Fruit fly (Drosophila melanogaster) whole organism, embryonic: ENCODE results near the gene Prx2.

Source experiments
- B-H1 ChIP-seq: fragments of 200-800 bp; sonication (Bioruptor generic); IDR thresholded peaks from 3 replicates; pipeline ENCODE4 v1.3.6; 2022; ENCODE audit warnings: missing biosample characterization, missing genetic modification characterization
- Bgb ChIP-seq: fragments of 200-800 bp; sonication (Bioruptor generic); IDR thresholded peaks from 2 replicates; pipeline ENCODE4 v1.3.6; 2022; ENCODE audit warnings: missing biosample characterization, missing genetic modification characterization; ENCODE audit not compliant: partially characterized antibody
- CG1024 ChIP-seq: fragments of 200-800 bp; sonication (Bioruptor generic); IDR thresholded peaks from 2 replicates; pipeline ENCODE4 v1.3.6; 2022; ENCODE audit warnings: missing biosample characterization, missing genetic modification characterization
- CG10267 ChIP-seq: fragments of 200-800 bp; sonication (Bioruptor generic); optimal IDR thresholded peaks from 2 replicates; lab custom pipeline; 2018; ENCODE audit warnings: missing biosample characterization, mild to moderate bottlenecking, missing genetic modification characterization, moderate library complexity
- CG11085 ChIP-seq: fragments of 200-800 bp; sonication (Bioruptor generic); IDR thresholded peaks from 2 replicates; pipeline ENCODE4 v1.3.6; 2022; ENCODE audit warnings: missing biosample characterization, missing genetic modification characterization
- CG11247 ChIP-seq: fragments of 200-800 bp; sonication (Bioruptor generic); IDR thresholded peaks from 2 replicates; pipeline ENCODE4 v1.3.6; 2022; ENCODE audit warnings: missing biosample characterization, missing genetic modification characterization
- CG11456 ChIP-seq: fragments of 200-800 bp; sonication (Bioruptor generic); IDR thresholded peaks from 3 replicates; pipeline ENCODE4 v1.3.6; 2022; ENCODE audit warnings: missing biosample characterization, missing genetic modification characterization
- CG12391 ChIP-seq: fragments of 200-800 bp; sonication (Bioruptor generic); optimal IDR thresholded peaks from 3 replicates; lab custom pipeline; 2018; ENCODE audit warnings: missing biosample characterization, mild to moderate bottlenecking, missing genetic modification characterization, moderate library complexity
- CG13624 ChIP-seq: fragments of 200-800 bp; sonication (Bioruptor generic); optimal IDR thresholded peaks from 2 replicates; lab custom pipeline; 2016; ENCODE audit warnings: missing biosample characterization, missing genetic modification characterization
- CG14860 ChIP-seq: fragments of 200-800 bp; sonication (Bioruptor generic); IDR thresholded peaks from 3 replicates; pipeline ENCODE4 v1.3.6; 2022; ENCODE audit warnings: missing biosample characterization, missing genetic modification characterization; ENCODE audit not compliant: partially characterized antibody
- CG16815 ChIP-seq: fragments of 200-800 bp; sonication (Bioruptor generic); optimal IDR thresholded peaks from 3 replicates; lab custom pipeline; 2017; ENCODE audit warnings: missing biosample characterization, mild to moderate bottlenecking, missing genetic modification characterization
- CG18599 ChIP-seq: fragments of 200-800 bp; sonication (Bioruptor generic); optimal IDR thresholded peaks from 3 replicates; lab custom pipeline; 2017; ENCODE audit warnings: missing biosample characterization, missing genetic modification characterization, mild to moderate bottlenecking, moderate library complexity, missing genetic modification reagents
- CG2120 ChIP-seq: fragments of 200-800 bp; sonication (Bioruptor generic); optimal IDR thresholded peaks from 3 replicates; lab custom pipeline; 2016; ENCODE audit warnings: missing biosample characterization, missing genetic modification characterization
- CG2678 ChIP-seq: fragments of 200-800 bp; sonication (Bioruptor generic); optimal IDR thresholded peaks from 3 replicates; lab custom pipeline; 2019; ENCODE audit warnings: missing biosample characterization, mild to moderate bottlenecking, missing genetic modification characterization, moderate library complexity
- CG3281 ChIP-seq: fragments of 200-800 bp; sonication (Bioruptor generic); optimal IDR thresholded peaks from 3 replicates; lab custom pipeline; 2017; ENCODE audit warnings: missing biosample characterization, mild to moderate bottlenecking, missing genetic modification characterization
- CG3995 ChIP-seq: fragments of 200-800 bp; sonication (Bioruptor generic); optimal IDR thresholded peaks from 3 replicates; lab custom pipeline; 2016; ENCODE audit warnings: missing biosample characterization, missing genetic modification characterization
- CG4707 ChIP-seq: fragments of 200-800 bp; sonication (Bioruptor generic); optimal IDR thresholded peaks from 2 replicates; lab custom pipeline; 2018; ENCODE audit warnings: missing biosample characterization, mild to moderate bottlenecking, missing genetic modification characterization, moderate library complexity
- CG7839 ChIP-seq: fragments of 200-800 bp; sonication (Bioruptor generic); optimal IDR thresholded peaks from 3 replicates; lab custom pipeline; 2018; ENCODE audit warnings: missing biosample characterization, mild to moderate bottlenecking, missing genetic modification characterization, moderate library complexity
- CG7963 ChIP-seq: fragments of 200-800 bp; sonication (Bioruptor generic); IDR thresholded peaks from 3 replicates; pipeline ENCODE4 v1.3.6; 2022; ENCODE audit warnings: missing biosample characterization, missing genetic modification characterization; ENCODE audit not compliant: partially characterized antibody
- CG8359 ChIP-seq: fragments of 200-800 bp; sonication (Bioruptor generic); optimal IDR thresholded peaks from 2 replicates; lab custom pipeline; 2017; ENCODE audit warnings: missing biosample characterization, mild to moderate bottlenecking, missing genetic modification characterization, borderline replicate concordance
- CG9437 ChIP-seq: fragments of 200-800 bp; sonication (Bioruptor generic); optimal IDR thresholded peaks from 2 replicates; lab custom pipeline; 2018; ENCODE audit warnings: missing biosample characterization, mild to moderate bottlenecking, missing genetic modification characterization
- Doc2 ChIP-seq: fragments of 200-800 bp; sonication (Bioruptor generic); IDR thresholded peaks from 2 replicates; pipeline ENCODE4 v1.3.6; 2022; ENCODE audit warnings: missing biosample characterization, missing genetic modification characterization
- Dref ChIP-seq: fragments of 200-800 bp; sonication (Bioruptor generic); IDR thresholded peaks from 2 replicates; pipeline ENCODE4 v1.3.6; 2022; ENCODE audit warnings: missing biosample characterization, missing genetic modification characterization
- Drgx ChIP-seq: fragments of 200-800 bp; sonication (Bioruptor generic); IDR thresholded peaks from 2 replicates; pipeline ENCODE4 v1.3.6; 2022; ENCODE audit warnings: missing biosample characterization, missing genetic modification characterization
- Ets97D ChIP-seq: fragments of 200-800 bp; sonication (Bioruptor generic); optimal IDR thresholded peaks from 3 replicates; lab custom pipeline; 2016; ENCODE audit warnings: missing biosample characterization, missing genetic modification characterization
- HLH4C ChIP-seq: fragments of 200-800 bp; sonication (Bioruptor generic); IDR thresholded peaks from 3 replicates; pipeline ENCODE4 v1.3.6; 2022; ENCODE audit warnings: missing biosample characterization, missing genetic modification characterization; ENCODE audit not compliant: partially characterized antibody
- Myb ChIP-seq: fragments of 200-800 bp; sonication (Bioruptor generic); optimal IDR thresholded peaks from 2 replicates; lab custom pipeline; 2016; ENCODE audit warnings: missing biosample characterization, missing genetic modification characterization
- NfI ChIP-seq: fragments of 200-800 bp; sonication (Bioruptor generic); optimal IDR thresholded peaks from 3 replicates; lab custom pipeline; 2018; ENCODE audit warnings: missing biosample characterization, mild to moderate bottlenecking, missing genetic modification characterization, moderate library complexity
- Opbp ChIP-seq: fragments of 200-800 bp; sonication (Bioruptor generic); IDR thresholded peaks from 3 replicates; pipeline ENCODE4 v1.3.6; 2022; ENCODE audit warnings: missing biosample characterization, missing genetic modification characterization; ENCODE audit not compliant: partially characterized antibody
- PHDP ChIP-seq: fragments of 200-800 bp; sonication (Bioruptor generic); optimal IDR thresholded peaks from 3 replicates; lab custom pipeline; 2018; ENCODE audit warnings: missing biosample characterization, mild to moderate bottlenecking, missing genetic modification characterization, moderate library complexity
- Rx ChIP-seq: fragments of 200-800 bp; sonication (Bioruptor generic); IDR thresholded peaks from 2 replicates; pipeline ENCODE4 v1.3.6; 2022; ENCODE audit warnings: missing biosample characterization, missing genetic modification characterization
- Scr ChIP-seq: fragments of 200-800 bp; sonication (Bioruptor generic); IDR thresholded peaks from 2 replicates; pipeline ENCODE4 v1.3.6; 2022; ENCODE audit warnings: missing biosample characterization, missing genetic modification characterization; ENCODE audit not compliant: partially characterized antibody
- Sry-δ ChIP-seq: fragments of 200-800 bp; sonication (Bioruptor generic); optimal IDR thresholded peaks from 2 replicates; lab custom pipeline; 2016; ENCODE audit warnings: missing biosample characterization, missing genetic modification characterization
- Xrp1 ChIP-seq: fragments of 200-800 bp; sonication (Bioruptor generic); IDR thresholded peaks from 2 replicates; pipeline ENCODE4 v1.3.6; 2022; ENCODE audit warnings: missing biosample characterization, missing genetic modification characterization
- bcd ChIP-seq: fragments of 200-800 bp; sonication (Bioruptor generic); optimal IDR thresholded peaks from 2 replicates; lab custom pipeline; 2017; ENCODE audit warnings: missing biosample characterization, mild to moderate bottlenecking, missing genetic modification characterization
- ci ChIP-seq: fragments of 200-800 bp; sonication (Bioruptor generic); IDR thresholded peaks from 3 replicates; pipeline ENCODE4 v1.3.6; 2022; ENCODE audit warnings: missing biosample characterization, missing genetic modification characterization
- dmrt11E ChIP-seq: fragments of 200-800 bp; sonication (Bioruptor generic); optimal IDR thresholded peaks from 3 replicates; lab custom pipeline; 2018; ENCODE audit warnings: missing biosample characterization, mild to moderate bottlenecking, missing genetic modification characterization, moderate library complexity
- emc ChIP-seq: fragments of 200-800 bp; sonication (Bioruptor generic); optimal IDR thresholded peaks from 2 replicates; lab custom pipeline; 2016; ENCODE audit warnings: missing biosample characterization, missing genetic modification characterization
- exex ChIP-seq: fragments of 200-800 bp; sonication (Bioruptor generic); optimal IDR thresholded peaks from 4 replicates; lab custom pipeline; 2018; ENCODE audit warnings: missing biosample characterization, mild to moderate bottlenecking, missing genetic modification characterization, moderate library complexity
- eyg ChIP-seq: fragments of 200-800 bp; sonication (Bioruptor generic); optimal IDR thresholded peaks from 3 replicates; lab custom pipeline; 2016; ENCODE audit warnings: missing biosample characterization, missing genetic modification characterization
- gem ChIP-seq: fragments of 200-800 bp; sonication (Bioruptor generic); optimal IDR thresholded peaks from 2 replicates; lab custom pipeline; 2019; ENCODE audit warnings: missing biosample characterization, mild to moderate bottlenecking, missing genetic modification characterization, moderate library complexity
- hbn ChIP-seq: fragments of 200-800 bp; sonication (Bioruptor generic); IDR thresholded peaks from 2 replicates; pipeline ENCODE4 v1.3.6; 2022; ENCODE audit warnings: missing biosample characterization, missing genetic modification characterization; ENCODE audit not compliant: partially characterized antibody
- ken ChIP-seq: fragments of 200-800 bp; sonication (Bioruptor generic); IDR thresholded peaks from 3 replicates; pipeline ENCODE4 v1.3.6; 2022; ENCODE audit warnings: missing biosample characterization, missing genetic modification characterization
- lab ChIP-seq: fragments of 200-800 bp; sonication (Bioruptor generic); optimal IDR thresholded peaks from 3 replicates; lab custom pipeline; 2017; ENCODE audit warnings: missing biosample characterization, missing genetic modification characterization, mild to moderate bottlenecking, moderate library complexity, missing genetic modification reagents
- mld ChIP-seq: fragments of 200-800 bp; sonication (Bioruptor generic); IDR thresholded peaks from 3 replicates; pipeline ENCODE4 v1.3.6; 2022; ENCODE audit warnings: missing biosample characterization, missing genetic modification characterization; ENCODE audit not compliant: partially characterized antibody
- pzg ChIP-seq: fragments of 200-800 bp; sonication (Bioruptor generic); optimal IDR thresholded peaks from 3 replicates; lab custom pipeline; 2018; ENCODE audit warnings: missing biosample characterization, mild to moderate bottlenecking, missing genetic modification characterization, moderate library complexity
- sens ChIP-seq: fragments of 200-800 bp; sonication (Bioruptor generic); peaks from one replicate; lab custom pipeline; 2016; ENCODE audit warnings: missing biosample characterization, missing genetic modification characterization
- sna ChIP-seq: fragments of 200-800 bp; sonication (Bioruptor generic); IDR thresholded peaks from 2 replicates; pipeline ENCODE4 v1.3.6; 2022; ENCODE audit warnings: missing biosample characterization, missing genetic modification characterization; ENCODE audit not compliant: partially characterized antibody
- tgo ChIP-seq: fragments of 200-800 bp; sonication (Bioruptor generic); IDR thresholded peaks from 3 replicates; pipeline ENCODE4 v1.3.6; 2022; ENCODE audit warnings: missing biosample characterization, missing genetic modification characterization
- unc-4 ChIP-seq: fragments of 200-800 bp; sonication (Bioruptor generic); IDR thresholded peaks from 2 replicates; pipeline ENCODE4 v1.3.6; 2022; ENCODE audit warnings: missing biosample characterization, missing genetic modification characterization; ENCODE audit not compliant: partially characterized antibody

The Prx2 gene

DNA sequence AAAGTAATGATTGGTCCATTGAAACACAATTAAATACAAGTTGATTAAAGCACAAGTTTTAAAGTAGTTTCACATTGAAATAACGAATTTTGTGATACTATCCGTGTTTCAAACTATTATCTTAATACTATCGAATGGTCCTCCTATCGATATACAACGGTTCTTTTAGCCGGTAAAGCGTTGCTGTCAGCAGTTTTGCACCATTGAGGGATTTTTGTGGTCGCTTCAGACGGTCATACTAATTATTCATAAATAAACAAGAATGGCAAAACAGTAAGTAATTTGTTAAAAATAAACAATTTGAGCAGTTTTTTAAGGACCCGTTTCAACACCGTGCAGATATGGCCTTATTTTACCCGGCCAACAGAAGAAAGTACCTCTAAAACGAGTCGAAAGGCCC, 8.5 kb downstream of the Prx2 start, which contains the start of gene CG15747 (continued):
- peak; percentile 15 for TF ChIP-seq NfI
- peak; percentile 47; the same call in 1 of the 2 replicates for TF ChIP-seq Scr
- TF ChIP-seq sna (GFP tag; lab: Robert Waterston, UW): 0 out of 2 replicates have a peak, but pooled peaks have one; percentile 24
- TF ChIP-seq HLH4C: 0 out of 3 replicates have a peak, but pooled peaks have one; percentile 15
- no peak for TF ChIP-seq dmrt11E (tag; lab: Kevin White, UChicago)
- TF ChIP-seq hbn (GFP tag; lab: Robert Waterston, UW): peak; percentile 43; the same call in 1 of the 2 replicates
- no peak for TF ChIP-seq CG1024
- peak; percentile 15 for TF ChIP-seq sens
- peak; percentile 70; the same call in 2 of the 3 replicates for TF ChIP-seq Opbp (GFP tag; lab: Robert Waterston, UW)
- peak; percentile 62; the same call in 1 of the 2 replicates for TF ChIP-seq Bgb (GFP tag; lab: Robert Waterston, UW)
- TF ChIP-seq unc-4 (GFP tag; lab: Robert Waterston, UW): peak; percentile 28; the same call in 1 of the 2 replicates
- peak; percentile 8 for TF ChIP-seq CG3995
- no peak for TF ChIP-seq Rx
- TF ChIP-seq Ets97D: peak; percentile 74
- TF ChIP-seq bcd: peak; percentile 18
- no peak for TF ChIP-seq CG13624
- TF ChIP-seq tgo (GFP tag; lab: Robert Waterston, UW): no peak
- TF ChIP-seq CG8359 (GFP tag; lab: Kevin White, UChicago): no peak
- TF ChIP-seq Sry-δ: peak; percentile 0
- peak; percentile 53 for TF ChIP-seq Myb
- peak; percentile 63 for TF ChIP-seq pzg (GFP tag; lab: Kevin White, UChicago)
- TF ChIP-seq CG2120: no peak
- no peak for TF ChIP-seq Doc2 (GFP tag; lab: Robert Waterston, UW)
- TF ChIP-seq CG7963 (GFP tag; lab: Robert Waterston, UW): peak; percentile 40; the same call in 1 of the 3 replicates
- TF ChIP-seq B-H1 (GFP tag; lab: Robert Waterston, UW): no peak

DNA sequence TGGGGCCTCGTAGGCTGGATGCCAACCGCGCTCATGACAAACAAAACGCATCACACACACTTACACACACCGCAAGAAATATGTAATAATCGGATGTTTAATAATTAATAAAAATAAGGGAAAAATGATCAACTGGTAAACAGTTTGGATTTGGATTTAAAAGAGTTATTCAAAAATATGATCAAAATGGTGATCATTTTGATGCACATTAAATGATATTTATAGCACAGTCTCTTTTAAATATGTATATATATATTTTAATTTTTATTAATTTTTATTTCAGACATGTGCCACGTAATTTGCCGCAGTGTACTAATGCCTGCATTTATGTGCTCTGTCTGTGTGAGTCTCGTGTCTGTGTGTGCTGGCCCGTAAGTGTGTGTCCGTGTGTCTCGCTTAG, 15.7 kb downstream of the Prx2 start:
- TF ChIP-seq Xrp1 (GFP tag; lab: Robert Waterston, UW) (no peak), CG11247 (GFP tag; lab: Robert Waterston, UW) (no peak), CG11085 (no peak), CG3281 (GFP tag; lab: Kevin White, UChicago) (peak; percentile 3), ken (GFP tag; lab: Robert Waterston, UW) (no peak), eyg (GFP tag; lab: Kevin White, UChicago) (no peak), lab (GFP tag; lab: Kevin White, UChicago) (peak; percentile 21), exex (tag; lab: Kevin White, UChicago) (no peak), mld (GFP tag; lab: Robert Waterston, UW) (no peak), CG9437 (GFP tag; lab: Kevin White, UChicago) (no peak), CG12391 (tag; lab: Kevin White, UChicago) (no peak), Drgx (GFP tag; lab: Robert Waterston, UW) (0 out of 2 replicates have a peak, but pooled peaks have one; percentile 21), ci (no peak), CG10267 (tag; lab: Kevin White, UChicago) (no peak), PHDP (tag; lab: Kevin White, UChicago) (no peak), CG14860 (0 out of 3 replicates have a peak, but pooled peaks have one; percentile 20), CG18599 (peak; percentile 40), CG7839 (peak; percentile 8), CG16815 (GFP tag; lab: Kevin White, UChicago) (no peak), Dref (GFP tag; lab: Robert Waterston, UW) (no peak), emc (no peak), CG4707 (GFP tag; lab: Kevin White, UChicago) (no peak), CG11456 (GFP tag; lab: Robert Waterston, UW) (no peak), B-H1 (GFP tag; lab: Robert Waterston, UW) (no peak), CG2678 (tag; lab: Kevin White, UChicago) (peak; percentile 25), gem (tag; lab: Kevin White, UChicago) (peak; percentile 25)
